Worm (Caenorhabditis elegans): ENCODE measurements around the gene ddr-1.

DNA sequence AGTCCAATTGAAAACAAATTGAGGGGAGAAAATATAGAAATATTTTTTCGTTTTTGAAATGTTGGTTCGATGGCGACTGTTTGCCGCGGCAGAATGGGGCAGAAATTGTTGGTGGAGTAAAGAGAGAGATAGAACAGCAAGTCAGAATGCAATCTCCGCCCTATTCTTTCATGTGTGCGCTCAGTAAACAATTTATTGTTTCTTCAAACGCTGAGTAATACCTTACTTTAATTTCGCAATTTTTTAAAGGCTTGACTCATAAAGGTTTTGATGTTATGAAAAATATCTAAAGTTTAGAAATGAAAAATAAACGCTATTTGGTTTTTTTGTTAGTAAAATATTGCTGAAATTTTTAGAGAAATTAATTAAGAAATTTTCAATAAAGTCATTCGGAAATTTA is 53.3 kb downstream of the ddr-1 start:
- TF ChIP-seq lsy-2 (tag; optimal IDR thresholded peaks at IDR 0.05) (no peak), unc-39 (tag; optimal IDR thresholded peaks at IDR 0.05) (no peak), nhr-11 (tag; optimal IDR thresholded peaks at IDR 0.05) (no peak), ama-1 (optimal IDR thresholded peaks at IDR 0.05) (no peak), ztf-4 (tag; optimal IDR thresholded peaks at IDR 0.05) (no peak), lin-11 (tag; optimal IDR thresholded peaks at IDR 0.05) (no peak), nhr-237 (tag; optimal IDR thresholded peaks at IDR 0.05) (no peak), ZK546.5 (tag; optimal IDR thresholded peaks at IDR 0.05) (no peak), ztf-11 (tag; optimal IDR thresholded peaks at IDR 0.05) (no peak), crh-2 (tag; optimal IDR thresholded peaks at IDR 0.05) (no peak), unc-62 (GFP tag; optimal IDR thresholded peaks at IDR 0.05) (no peak)

Measured in whole organism, L2 larva.